Worm (Caenorhabditis elegans) whole organism, young adult: ENCODE data around the gene smg-8.
A peak's percentile ranks its signal among the peaks of the same experiment; 100 is the strongest.

Source experiments
- F39B2.1 ChIP-seq: fragments of 200-800 bp; sonication (Bioruptor generic); IDR thresholded peaks from 2 replicates; pipeline ENCODE4 v1.3.6; 2022; ENCODE audit warnings: missing genetic modification reagents, missing genetic modification characterization, missing compliant biosample characterization
- F49E8.2 ChIP-seq: sonication (generic microtip); optimal IDR thresholded peaks from 3 replicates; lab custom pipeline; 2017; ENCODE audit warnings: missing genetic modification characterization, mild to moderate bottlenecking, missing compliant biosample characterization, antibody characterized with exemption, moderate library complexity; ENCODE audit not compliant: insufficient read depth
- F52B5.7 ChIP-seq: sonication (generic microtip); optimal IDR thresholded peaks from 2 replicates; lab custom pipeline; 2016; ENCODE audit warnings: mild to moderate bottlenecking, missing genetic modification characterization, missing compliant biosample characterization
- F55B11.4 ChIP-seq: sonication (generic microtip); optimal IDR thresholded peaks from 2 replicates; lab custom pipeline; 2016; ENCODE audit warnings: missing compliant biosample characterization, missing genetic modification characterization, borderline replicate concordance; ENCODE audit not compliant: insufficient read depth
- F57C9.4 ChIP-seq: sonication (generic microtip); optimal IDR thresholded peaks from 2 replicates; lab custom pipeline; 2017; ENCODE audit warnings: mild to moderate bottlenecking, missing genetic modification characterization, missing compliant biosample characterization
- T07F8.4 ChIP-seq: sonication (generic microtip); optimal IDR thresholded peaks from 2 replicates; lab custom pipeline; 2016; ENCODE audit warnings: mild to moderate bottlenecking, missing genetic modification characterization, moderate library complexity, missing compliant biosample characterization
- Y56A3A.18 ChIP-seq: fragments of 200-800 bp; sonication (Bioruptor generic); IDR thresholded peaks from 2 replicates; pipeline ENCODE4 v1.3.6; 2022; ENCODE audit warnings: missing genetic modification reagents, missing genetic modification characterization, missing compliant biosample characterization
- Y67H2A.10 ChIP-seq: fragments of 200-800 bp; sonication (Bioruptor generic); conservative IDR thresholded peaks from 2 replicates; pipeline ENCODE4 v1.3.6; 2022; ENCODE audit warnings: missing genetic modification reagents, missing genetic modification characterization, missing compliant biosample characterization
- Y95B8A.8 ChIP-seq: fragments of 200-800 bp; sonication (Bioruptor generic); IDR thresholded peaks from 2 replicates; pipeline ENCODE4 v1.3.6; 2022; ENCODE audit warnings: missing genetic modification reagents, missing genetic modification characterization, missing compliant biosample characterization
- ZK185.1 ChIP-seq: sonication (generic microtip); optimal IDR thresholded peaks from 2 replicates; lab custom pipeline; 2016; ENCODE audit warnings: mild to moderate bottlenecking, missing genetic modification characterization, missing compliant biosample characterization; ENCODE audit not compliant: poor library complexity, severe bottlenecking
- aptf-2 ChIP-seq: fragments of 200-800 bp; sonication (Bioruptor generic); conservative IDR thresholded peaks from 2 replicates; pipeline ENCODE4 v1.3.6; 2022; ENCODE audit warnings: missing genetic modification reagents, missing genetic modification characterization, missing compliant biosample characterization
- atf-7 ChIP-seq: sonication (generic microtip); optimal IDR thresholded peaks from 2 replicates; lab custom pipeline; 2017; ENCODE audit warnings: mild to moderate bottlenecking, missing genetic modification characterization, missing compliant biosample characterization
- athp-1 ChIP-seq: sonication (generic microtip); optimal IDR thresholded peaks from 2 replicates; lab custom pipeline; 2017; ENCODE audit warnings: mild to moderate bottlenecking, missing genetic modification characterization, missing compliant biosample characterization
- attf-6 ChIP-seq: fragments of 200-800 bp; sonication (Bioruptor generic); IDR thresholded peaks from 2 replicates; pipeline ENCODE4 v1.3.6; 2022; ENCODE audit warnings: missing genetic modification reagents, missing genetic modification characterization, missing compliant biosample characterization
- cebp-2 ChIP-seq: fragments of 200-800 bp; sonication (Bioruptor generic); IDR thresholded peaks from 2 replicates; pipeline ENCODE4 v1.3.6; 2022; ENCODE audit warnings: missing genetic modification characterization, missing compliant biosample characterization
- ceh-100 ChIP-seq: fragments of 200-800 bp; sonication (Bioruptor generic); IDR thresholded peaks from 2 replicates; pipeline ENCODE4 v1.3.6; 2022; ENCODE audit warnings: missing genetic modification reagents, missing genetic modification characterization, missing compliant biosample characterization
- ceh-27 ChIP-seq: fragments of 200-800 bp; sonication (Bioruptor generic); optimal IDR thresholded peaks from 2 replicates; lab custom pipeline; 2018; ENCODE audit warnings: mild to moderate bottlenecking, missing genetic modification characterization, moderate library complexity, missing compliant biosample characterization
- ceh-58 ChIP-seq: fragments of 200-800 bp; sonication (Bioruptor generic); IDR thresholded peaks from 2 replicates; pipeline ENCODE4 v1.3.6; 2022; ENCODE audit warnings: missing genetic modification characterization, missing compliant biosample characterization
- ceh-91 ChIP-seq: fragments of 200-800 bp; sonication (Bioruptor generic); IDR thresholded peaks from 2 replicates; pipeline ENCODE4 v1.3.6; 2022; ENCODE audit warnings: missing genetic modification reagents, missing genetic modification characterization, missing compliant biosample characterization
- dox-1 ChIP-seq: fragments of 200-800 bp; sonication (Bioruptor generic); IDR thresholded peaks from 2 replicates; pipeline ENCODE4 v1.3.6; 2022; ENCODE audit warnings: missing genetic modification reagents, missing genetic modification characterization, missing compliant biosample characterization
- dpl-1 ChIP-seq: fragments of 150-350 bp; optimal IDR thresholded peaks from 2 replicates; lab custom pipeline; 2014; ENCODE audit warnings: missing biosample characterization, missing genetic modification reagents, missing genetic modification characterization
- efl-1 ChIP-seq: fragments of 150-350 bp; optimal IDR thresholded peaks from 2 replicates; lab custom pipeline; 2014; ENCODE audit warnings: missing biosample characterization, missing genetic modification reagents, missing genetic modification characterization
- ekl-4 ChIP-seq: fragments of 200-800 bp; sonication (Bioruptor generic); IDR thresholded peaks from 2 replicates; pipeline ENCODE4 v1.3.6; 2022; ENCODE audit warnings: missing genetic modification reagents, missing genetic modification characterization, missing compliant biosample characterization
- gei-17 ChIP-seq: fragments of 200-800 bp; sonication (Bioruptor generic); optimal IDR thresholded peaks from 2 replicates; lab custom pipeline; 2018; ENCODE audit warnings: mild to moderate bottlenecking, missing genetic modification characterization, missing compliant biosample characterization
- him-1 ChIP-seq: sonication (generic microtip); optimal IDR thresholded peaks from 2 replicates; lab custom pipeline; 2016; ENCODE audit warnings: missing genotype, missing genetic modification reagents, missing genetic modification characterization, missing compliant biosample characterization
- hmg-1.2 ChIP-seq: fragments of 200-800 bp; sonication (Bioruptor generic); IDR thresholded peaks from 2 replicates; pipeline ENCODE4 v1.3.6; 2022; ENCODE audit warnings: missing genetic modification reagents, missing genetic modification characterization, missing compliant biosample characterization
- hrde-1 ChIP-seq: sonication (generic microtip); optimal IDR thresholded peaks from 2 replicates; lab custom pipeline; 2016; ENCODE audit warnings: missing genetic modification characterization, mild to moderate bottlenecking, missing compliant biosample characterization, moderate library complexity, missing genotype, missing genetic modification reagents, borderline replicate concordance
- let-526 ChIP-seq: fragments of 200-800 bp; sonication (Bioruptor generic); IDR thresholded peaks from 2 replicates; pipeline ENCODE4 v1.3.6; 2022; ENCODE audit warnings: missing genetic modification reagents, missing genetic modification characterization, missing compliant biosample characterization
- lin-40 ChIP-seq: sonication (generic microtip); optimal IDR thresholded peaks from 2 replicates; lab custom pipeline; 2016; ENCODE audit warnings: missing genetic modification characterization, mild to moderate bottlenecking, missing compliant biosample characterization, missing genotype, missing genetic modification reagents
- lin-54 ChIP-seq: fragments of 200-800 bp; sonication (Bioruptor generic); optimal IDR thresholded peaks from 2 replicates; lab custom pipeline; 2018; ENCODE audit warnings: mild to moderate bottlenecking, missing genetic modification characterization, missing compliant biosample characterization
- lsl-1 ChIP-seq: fragments of 200-800 bp; sonication (Bioruptor generic); optimal IDR thresholded peaks from 2 replicates; lab custom pipeline; 2018; ENCODE audit warnings: mild to moderate bottlenecking, missing genetic modification characterization, moderate library complexity, missing compliant biosample characterization
- madf-6 ChIP-seq: fragments of 200-800 bp; sonication (Bioruptor generic); IDR thresholded peaks from 2 replicates; pipeline ENCODE4 v1.3.6; 2022; ENCODE audit warnings: missing genetic modification reagents, missing genetic modification characterization, missing compliant biosample characterization
- madf-8 ChIP-seq: fragments of 200-800 bp; sonication (Bioruptor generic); conservative IDR thresholded peaks from 2 replicates; pipeline ENCODE4 v1.3.6; 2022; ENCODE audit warnings: missing genetic modification reagents, missing genetic modification characterization, missing compliant biosample characterization
- mcd-1 ChIP-seq: fragments of 200-800 bp; sonication (Bioruptor generic); IDR thresholded peaks from 2 replicates; pipeline ENCODE4 v1.3.6; 2022; ENCODE audit warnings: missing genetic modification reagents, missing genetic modification characterization, missing compliant biosample characterization
- mes-4 ChIP-seq: sonication (generic microtip); optimal IDR thresholded peaks from 2 replicates; lab custom pipeline; 2016; ENCODE audit warnings: missing genotype, missing genetic modification characterization, missing compliant biosample characterization
- mxl-1 ChIP-seq: sonication (generic microtip); optimal IDR thresholded peaks from 2 replicates; lab custom pipeline; 2016; ENCODE audit warnings: missing genetic modification characterization, missing compliant biosample characterization
- rcor-1 ChIP-seq: fragments of 200-800 bp; sonication (Bioruptor generic); IDR thresholded peaks from 2 replicates; pipeline ENCODE4 v1.3.6; 2022; ENCODE audit warnings: missing genetic modification reagents, missing genetic modification characterization, missing compliant biosample characterization
- rec-8 ChIP-seq, 2 experiments: sonication (generic microtip); optimal IDR thresholded peaks; 2 replicates each; lab custom pipeline; 2016; ENCODE audit warnings: mild to moderate bottlenecking in 2 of 2, missing genetic modification characterization in 2 of 2, missing genetic modification reagents in 2 of 2, missing genotype in 2 of 2, missing biosample characterization in 1 of 2, missing compliant biosample characterization in 1 of 2, moderate library complexity in 1 of 2
- snpc-4 ChIP-seq, 5 experiments: fragments of 150-350 bp in 1 of 5; sonication (generic microtip) in 4 of 5; optimal IDR thresholded peaks; 2 replicates each; lab custom pipeline; 2014 to 2018; ENCODE audit warnings: missing genetic modification characterization in 5 of 5, missing biosample characterization in 3 of 5, antibody characterized with exemption in 2 of 5, mild to moderate bottlenecking in 2 of 5, missing compliant biosample characterization in 2 of 5, missing genotype in 2 of 5, moderate library complexity in 2 of 5, missing genetic modification reagents in 1 of 5
- sptf-2 ChIP-seq: fragments of 200-800 bp; sonication (Bioruptor generic); optimal IDR thresholded peaks from 2 replicates; lab custom pipeline; 2018; ENCODE audit warnings: mild to moderate bottlenecking, missing genetic modification characterization, missing compliant biosample characterization
- tbx-9 ChIP-seq: sonication (generic microtip); optimal IDR thresholded peaks from 2 replicates; lab custom pipeline; 2016; ENCODE audit warnings: borderline replicate concordance, missing genetic modification characterization, inconsistent platforms, missing compliant biosample characterization
- tlf-1 ChIP-seq: fragments of 200-800 bp; sonication (Bioruptor generic); optimal IDR thresholded peaks from 2 replicates; lab custom pipeline; 2018; ENCODE audit warnings: mild to moderate bottlenecking, missing genetic modification characterization, missing compliant biosample characterization
- unc-130 ChIP-seq: sonication (generic microtip); optimal IDR thresholded peaks from 2 replicates; lab custom pipeline; 2016; ENCODE audit warnings: missing genetic modification reagents, missing genetic modification characterization, missing compliant biosample characterization
- ztf-25 ChIP-seq: fragments of 200-800 bp; sonication (Bioruptor generic); IDR thresholded peaks from 2 replicates; pipeline ENCODE4 v1.3.6; 2022; ENCODE audit warnings: missing genetic modification reagents, missing genetic modification characterization, missing compliant biosample characterization
- ztf-6 ChIP-seq: fragments of 200-800 bp; sonication (Bioruptor generic); IDR thresholded peaks from 2 replicates; pipeline ENCODE4 v1.3.6; 2022; ENCODE audit warnings: missing genetic modification reagents, missing genetic modification characterization, missing compliant biosample characterization

smg-8 gene

DNA sequence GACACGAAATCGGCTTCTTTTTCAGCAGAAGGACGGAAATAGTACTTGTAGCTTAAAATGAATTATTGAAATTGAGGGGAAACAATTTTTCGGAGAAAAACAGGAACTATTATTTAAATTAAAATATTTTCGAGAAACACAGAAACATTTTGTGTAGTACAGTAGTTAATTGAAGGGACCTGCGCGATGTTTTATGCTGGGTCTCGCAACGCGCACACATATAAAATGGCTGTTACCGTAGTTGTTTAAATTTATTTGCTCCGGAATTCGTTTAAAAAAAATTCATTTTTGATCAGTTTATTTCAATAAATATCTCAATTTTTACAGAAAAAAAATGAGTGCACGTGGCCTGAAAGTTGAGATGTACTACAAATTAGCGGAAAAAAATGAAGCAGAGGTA lies 30.4 kb upstream of the smg-8 start, which contains the start of gene dsb-2 (continued):
- TF ChIP-seq attf-6 (GFP tag; lab: Robert Waterston, UW) (peak; percentile 27; the same call in 1 of the 2 replicates), ZK185.1 (no peak), rcor-1 (GFP tag; lab: Robert Waterston, UW) (no peak), snpc-4 (GFP tag; optimal IDR thresholded peaks at IDR 0.05; lab: Kevin White, UChicago) (peak; percentile 7), snpc-4 (tag; optimal IDR thresholded peaks at IDR 0.05; lab: Kevin White, UChicago) (peak in 1 of 4 experiments; percentile 27), mcd-1 (GFP tag; lab: Robert Waterston, UW) (peak; percentile 60), ceh-100 (GFP tag; lab: Robert Waterston, UW) (peak; percentile 20; the same call in 1 of the 2 replicates), lsl-1 (GFP tag; lab: Kevin White, UChicago) (peak; percentile 99), atf-7 (tag; lab: Kevin White, UChicago) (no peak), let-526 (GFP tag; lab: Robert Waterston, UW) (no peak), ekl-4 (GFP tag; lab: Robert Waterston, UW) (peak; percentile 35; the same call in 1 of the 2 replicates), ztf-6 (GFP tag; lab: Robert Waterston, UW) (no peak), lin-40 (tag; lab: Kevin White, UChicago) (no peak), dpl-1 (GFP tag; lab: Kevin White, UChicago) (peak; percentile 29), mxl-1 (tag; lab: Kevin White, UChicago) (no peak), T07F8.4 (no peak), hmg-1.2 (GFP tag; lab: Robert Waterston, UW) (peak; percentile 32; the same call in 1 of the 2 replicates), ceh-58 (no peak), F57C9.4 (tag; lab: Kevin White, UChicago) (no peak), Y95B8A.8 (0 out of 2 replicates have a peak, but pooled peaks have one; percentile 50), dox-1 (GFP tag; lab: Robert Waterston, UW) (peak; percentile 70; the same call in 1 of the 2 replicates), tlf-1 (GFP tag; lab: Kevin White, UChicago) (peak; percentile 24), unc-130 (GFP tag; lab: Kevin White, UChicago) (peak; percentile 39), F39B2.1 (GFP tag; lab: Robert Waterston, UW) (no peak), cebp-2 (no peak), F55B11.4 (no peak), aptf-2 (no peak), madf-6 (GFP tag; lab: Robert Waterston, UW) (peak; percentile 97), Y67H2A.10 (GFP tag; lab: Robert Waterston, UW) (no peak), rec-8 (tag; optimal IDR thresholded peaks at IDR 0.05; lab: Kevin White, UChicago) (no peak), ceh-91 (GFP tag; lab: Robert Waterston, UW) (peak; percentile 72; the same call in 1 of the 2 replicates), gei-17 (GFP tag; lab: Kevin White, UChicago) (no peak), ceh-27 (no peak), hrde-1 (tag; lab: Kevin White, UChicago) (no peak), F49E8.2 (tag; lab: Kevin White, UChicago) (peak; percentile 67), mes-4 (no peak), sptf-2 (GFP tag; lab: Kevin White, UChicago) (no peak), athp-1 (tag; lab: Kevin White, UChicago) (peak; percentile 19), efl-1 (GFP tag; lab: Kevin White, UChicago) (peak; percentile 58), lin-54 (GFP tag; lab: Kevin White, UChicago) (peak; percentile 84), Y56A3A.18 (GFP tag; lab: Robert Waterston, UW) (no peak), ztf-25 (GFP tag; lab: Robert Waterston, UW) (no peak), madf-8 (GFP tag; lab: Robert Waterston, UW) (peak; percentile 89), F52B5.7 (tag; lab: Kevin White, UChicago) (no peak), tbx-9 (tag; lab: Kevin White, UChicago) (no peak), him-1 (tag; lab: Kevin White, UChicago) (peak; percentile 71)
